Fruit fly (Drosophila melanogaster) whole organism, embryonic: Measurements from ENCODE around the gene Peritrophin-15a.

Experiments used
- Atf6 ChIP-seq: fragments of 200-800 bp; sonication (Bioruptor generic); IDR thresholded peaks from 2 replicates; pipeline ENCODE4 v1.3.6; 2022; ENCODE audit warnings: missing biosample characterization, missing genetic modification characterization
- Awh ChIP-seq: fragments of 200-800 bp; sonication (Bioruptor generic); IDR thresholded peaks from 2 replicates; pipeline ENCODE4, ENCODE4 v1.3.6; 2022; ENCODE audit warnings: missing biosample characterization, missing genetic modification characterization
- BEAF-32 ChIP-seq: fragments of 200-800 bp; sonication (Bioruptor generic); optimal IDR thresholded peaks from 3 replicates; lab custom pipeline; 2017; ENCODE audit warnings: missing biosample characterization, missing genetic modification characterization, mild to moderate bottlenecking, moderate library complexity, missing genetic modification reagents
- CG10274 ChIP-seq: fragments of 200-800 bp; sonication (Bioruptor generic); optimal IDR thresholded peaks from 3 replicates; lab custom pipeline; 2017; ENCODE audit warnings: missing biosample characterization, mild to moderate bottlenecking, missing genetic modification characterization
- CG12236 ChIP-seq: fragments of 200-800 bp; sonication (Bioruptor generic); optimal IDR thresholded peaks from 2 replicates; lab custom pipeline; 2016; ENCODE audit warnings: missing biosample characterization, missing genetic modification characterization
- CG12744 ChIP-seq: fragments of 200-800 bp; sonication (Bioruptor generic); optimal IDR thresholded peaks from 2 replicates; lab custom pipeline; 2016; ENCODE audit warnings: missing biosample characterization, missing genetic modification characterization
- CG15073 ChIP-seq: fragments of 200-800 bp; sonication (Bioruptor generic); optimal IDR thresholded peaks from 2 replicates; lab custom pipeline; 2016; ENCODE audit warnings: missing biosample characterization, missing genetic modification characterization
- CG1529 ChIP-seq: fragments of 200-800 bp; sonication (Bioruptor generic); optimal IDR thresholded peaks from 3 replicates; lab custom pipeline; 2018; ENCODE audit warnings: missing biosample characterization, missing genetic modification characterization
- CG15696 ChIP-seq: fragments of 200-800 bp; sonication (Bioruptor generic); optimal IDR thresholded peaks from 2 replicates; lab custom pipeline; 2019; ENCODE audit warnings: missing biosample characterization, mild to moderate bottlenecking, missing genetic modification characterization, moderate library complexity
- CG1602 ChIP-seq: fragments of 200-800 bp; sonication (Bioruptor generic); optimal IDR thresholded peaks from 3 replicates; lab custom pipeline; 2016; ENCODE audit warnings: missing biosample characterization, missing genetic modification characterization
- CG16813 ChIP-seq: fragments of 200-800 bp; sonication (Bioruptor generic); IDR thresholded peaks from 3 replicates; pipeline ENCODE4 v1.3.6; 2022; ENCODE audit warnings: missing biosample characterization, missing genetic modification characterization; ENCODE audit not compliant: partially characterized antibody
- CG16815 ChIP-seq: fragments of 200-800 bp; sonication (Bioruptor generic); optimal IDR thresholded peaks from 3 replicates; lab custom pipeline; 2017; ENCODE audit warnings: missing biosample characterization, mild to moderate bottlenecking, missing genetic modification characterization
- CG17186 ChIP-seq: fragments of 200-800 bp; sonication (Bioruptor generic); optimal IDR thresholded peaks from 3 replicates; lab custom pipeline; 2017; ENCODE audit warnings: missing biosample characterization, missing genetic modification reagents, missing genetic modification characterization
- CG17829 ChIP-seq: fragments of 200-800 bp; optimal IDR thresholded peaks from 2 replicates; lab custom pipeline; 2019; ENCODE audit warnings: missing biosample characterization, mild to moderate bottlenecking, missing genetic modification characterization, moderate library complexity
- CG18262 ChIP-seq: fragments of 200-800 bp; optimal IDR thresholded peaks from 3 replicates; lab custom pipeline; 2019; ENCODE audit warnings: missing biosample characterization, mild to moderate bottlenecking, missing genetic modification characterization, moderate library complexity
- CG2116 ChIP-seq: fragments of 200-800 bp; sonication (Bioruptor generic); optimal IDR thresholded peaks from 3 replicates; lab custom pipeline; 2018; ENCODE audit warnings: missing biosample characterization, mild to moderate bottlenecking, missing genetic modification characterization
- CG2129 ChIP-seq: fragments of 200-800 bp; sonication (Bioruptor generic); IDR thresholded peaks from 2 replicates; pipeline ENCODE4 v1.3.6; 2022; ENCODE audit warnings: missing biosample characterization, missing genetic modification characterization; ENCODE audit not compliant: partially characterized antibody
- CG31388 ChIP-seq: fragments of 200-800 bp; sonication (Bioruptor generic); optimal IDR thresholded peaks from 2 replicates; lab custom pipeline; 2016; ENCODE audit warnings: missing biosample characterization, missing genetic modification characterization
- CG4282 ChIP-seq: fragments of 200-800 bp; sonication (Bioruptor generic); optimal IDR thresholded peaks from 2 replicates; lab custom pipeline; 2016; ENCODE audit warnings: missing biosample characterization, missing genetic modification characterization
- CG6272 ChIP-seq: fragments of 200-800 bp; sonication (Bioruptor generic); IDR thresholded peaks from 2 replicates; pipeline ENCODE4 v1.3.6; 2022; ENCODE audit warnings: missing biosample characterization, missing genetic modification characterization
- CG6791 ChIP-seq: fragments of 200-800 bp; sonication (Bioruptor generic); IDR thresholded peaks from 3 replicates; pipeline ENCODE4 v1.3.6; 2022; ENCODE audit warnings: missing biosample characterization, missing genetic modification characterization; ENCODE audit not compliant: partially characterized antibody
- CG7372 ChIP-seq: fragments of 200-800 bp; sonication (Bioruptor generic); IDR thresholded peaks from 2 replicates; pipeline ENCODE4 v1.3.6; 2022; ENCODE audit warnings: missing biosample characterization, missing genetic modification characterization
- CG9215 ChIP-seq: fragments of 200-800 bp; sonication (Bioruptor generic); IDR thresholded peaks from 2 replicates; pipeline ENCODE4 v1.3.6; 2022; ENCODE audit warnings: missing biosample characterization, missing genetic modification characterization
- CG9817 ChIP-seq: fragments of 200-800 bp; sonication (Bioruptor generic); optimal IDR thresholded peaks from 2 replicates; lab custom pipeline; 2018; ENCODE audit warnings: missing biosample characterization, mild to moderate bottlenecking, missing genetic modification characterization, moderate library complexity
- Dip3 ChIP-seq: fragments of 200-800 bp; sonication (Bioruptor generic); optimal IDR thresholded peaks from 3 replicates; lab custom pipeline; 2016; ENCODE audit warnings: missing biosample characterization, missing genetic modification characterization
- E2f1 ChIP-seq: fragments of 200-800 bp; sonication (Bioruptor generic); IDR thresholded peaks from 2 replicates; pipeline ENCODE4 v1.3.6; 2022; ENCODE audit warnings: missing biosample characterization, missing genetic modification characterization
- Myb ChIP-seq: fragments of 200-800 bp; sonication (Bioruptor generic); optimal IDR thresholded peaks from 2 replicates; lab custom pipeline; 2016; ENCODE audit warnings: missing biosample characterization, missing genetic modification characterization
- Rfx ChIP-seq: fragments of 200-800 bp; sonication (Bioruptor generic); IDR thresholded peaks from 2 replicates; pipeline ENCODE4 v1.3.6; 2022; ENCODE audit warnings: missing biosample characterization, missing genetic modification characterization
- abd-A ChIP-seq: fragments of 200-800 bp; sonication (Bioruptor generic); optimal IDR thresholded peaks from 3 replicates; lab custom pipeline; 2019; ENCODE audit warnings: missing biosample characterization, mild to moderate bottlenecking, missing genetic modification characterization, moderate library complexity
- bab2 ChIP-seq: fragments of 200-800 bp; sonication (Bioruptor generic); optimal IDR thresholded peaks from 2 replicates; lab custom pipeline; 2016; ENCODE audit warnings: missing biosample characterization, missing genetic modification characterization
- bowl ChIP-seq: fragments of 200-800 bp; sonication (Bioruptor generic); IDR thresholded peaks from 2 replicates; pipeline ENCODE4 v1.3.6; 2022; ENCODE audit warnings: missing biosample characterization, missing genetic modification characterization
- cato ChIP-seq: fragments of 200-800 bp; sonication (Bioruptor generic); optimal IDR thresholded peaks from 2 replicates; lab custom pipeline; 2016; ENCODE audit warnings: missing biosample characterization, missing genetic modification characterization, borderline replicate concordance
- caup ChIP-seq: fragments of 200-800 bp; sonication (Bioruptor generic); optimal IDR thresholded peaks from 3 replicates; lab custom pipeline; 2017; ENCODE audit warnings: missing biosample characterization, mild to moderate bottlenecking, missing genetic modification characterization, moderate library complexity; ENCODE audit not compliant: severe bottlenecking
- chm ChIP-seq: fragments of 200-800 bp; sonication (Bioruptor generic); IDR thresholded peaks from 2 replicates; pipeline ENCODE4 v1.3.6; 2022; ENCODE audit warnings: missing biosample characterization, missing genetic modification characterization
- danr ChIP-seq: fragments of 200-800 bp; sonication (Bioruptor generic); IDR thresholded peaks from 2 replicates; pipeline ENCODE4 v1.3.6; 2022; ENCODE audit warnings: missing biosample characterization, missing genetic modification characterization
- gce ChIP-seq: fragments of 200-800 bp; sonication (Bioruptor generic); IDR thresholded peaks from 3 replicates; pipeline ENCODE4 v1.3.6; 2022; ENCODE audit warnings: missing biosample characterization, missing genetic modification characterization
- gem ChIP-seq: fragments of 200-800 bp; sonication (Bioruptor generic); optimal IDR thresholded peaks from 2 replicates; lab custom pipeline; 2019; ENCODE audit warnings: missing biosample characterization, mild to moderate bottlenecking, missing genetic modification characterization, moderate library complexity
- gt ChIP-seq: fragments of 200-800 bp; sonication (Bioruptor generic); IDR thresholded peaks from 2 replicates; pipeline ENCODE4 v1.3.6; 2022; ENCODE audit warnings: missing biosample characterization, missing genetic modification characterization
- luna ChIP-seq: fragments of 200-800 bp; sonication (Bioruptor generic); optimal IDR thresholded peaks from 2 replicates; lab custom pipeline; 2016; ENCODE audit warnings: missing biosample characterization, missing genetic modification characterization
- ranshi ChIP-seq: fragments of 200-800 bp; sonication (Bioruptor generic); IDR thresholded peaks from 2 replicates; pipeline ENCODE4 v1.3.6; 2022; ENCODE audit warnings: missing biosample characterization, missing genetic modification characterization
- sim ChIP-seq: fragments of 200-800 bp; sonication (Bioruptor generic); IDR thresholded peaks from 2 replicates; pipeline ENCODE4 v1.3.6; 2022; ENCODE audit warnings: missing biosample characterization, missing genetic modification characterization
- slp2 ChIP-seq: fragments of 200-800 bp; sonication (Bioruptor generic); optimal IDR thresholded peaks from 2 replicates; lab custom pipeline; 2016; ENCODE audit warnings: missing biosample characterization, missing genetic modification characterization
- tin ChIP-seq: fragments of 200-800 bp; sonication (Bioruptor generic); optimal IDR thresholded peaks from 3 replicates; lab custom pipeline; 2016; ENCODE audit warnings: missing biosample characterization, missing genetic modification characterization
- tll ChIP-seq, 2 experiments: fragments of 200-800 bp in 1 of 2; fragments of >200 bp in 1 of 2; sonication (Bioruptor generic) in 1 of 2; optimal IDR thresholded peaks; 2 replicates each; lab custom pipeline; 2017 to 2019; ENCODE audit warnings: missing biosample characterization in 2 of 2, missing genetic modification characterization in 2 of 2, mild to moderate bottlenecking in 1 of 2, moderate library complexity in 1 of 2
- vnd ChIP-seq: fragments of 200-800 bp; sonication (Bioruptor generic); IDR thresholded peaks from 3 replicates; pipeline ENCODE4 v1.3.6; 2022; ENCODE audit warnings: missing biosample characterization, missing genetic modification characterization; ENCODE audit not compliant: partially characterized antibody
- vvl ChIP-seq: fragments of 200-800 bp; sonication (Bioruptor generic); IDR thresholded peaks from 2 replicates; pipeline ENCODE4 v1.3.6; 2022; ENCODE audit warnings: missing biosample characterization, missing genetic modification characterization
- zen2 ChIP-seq: fragments of 200-800 bp; sonication (Bioruptor generic); IDR thresholded peaks from 3 replicates; pipeline ENCODE4 v1.3.6; 2022; ENCODE audit warnings: missing biosample characterization, missing genetic modification characterization; ENCODE audit not compliant: partially characterized antibody
- zfh1 ChIP-seq: fragments of 200-800 bp; sonication (Bioruptor generic); IDR thresholded peaks from 3 replicates; pipeline ENCODE4 v1.3.6; 2022; ENCODE audit warnings: missing biosample characterization, missing genetic modification characterization

Peritrophin-15a gene

dm6 chr2L:8370364-8371326 is 25.3 kb downstream of the Peritrophin-15a start, which contains the start of gene CG17292 (continued):
- TF ChIP-seq zfh1 = peak; percentile 49; the same call in 1 of the 3 replicates
- TF ChIP-seq chm (GFP tag; lab: Robert Waterston, UW) = peak; percentile 60; the same call in 1 of the 2 replicates
- peak; percentile 82 for TF ChIP-seq BEAF-32 (GFP tag; lab: Kevin White, UChicago)
- TF ChIP-seq CG15696 (tag; lab: Kevin White, UChicago) = no peak
- TF ChIP-seq vvl (GFP tag; lab: Robert Waterston, UW) = peak; percentile 92
- no peak for TF ChIP-seq CG12744 (GFP tag; lab: Kevin White, UChicago)
- TF ChIP-seq CG6791 (GFP tag; lab: Robert Waterston, UW) = peak; percentile 90
- peak; percentile 31; the same call in 1 of the 2 replicates for TF ChIP-seq CG2129 (GFP tag; lab: Robert Waterston, UW)
- peak; percentile 82 for TF ChIP-seq zen2
- no peak for TF ChIP-seq luna (GFP tag; lab: Kevin White, UChicago)
- TF ChIP-seq CG17186 = peak; percentile 11
- peak; percentile 82 for TF ChIP-seq Rfx
- TF ChIP-seq danr (GFP tag; lab: Robert Waterston, UW) = no peak
- TF ChIP-seq ranshi = peak; percentile 58; the same call in 1 of the 2 replicates
- peak; percentile 46 for TF ChIP-seq Myb (GFP tag; lab: Kevin White, UChicago)
- TF ChIP-seq CG31388 (GFP tag; lab: Kevin White, UChicago) = no peak
- peak; percentile 39 for TF ChIP-seq CG4282 (GFP tag; lab: Kevin White, UChicago)
- peak; percentile 43; the same call in 1 of the 2 replicates for TF ChIP-seq CG7372 (GFP tag; lab: Robert Waterston, UW)
- no peak for TF ChIP-seq CG15073
- TF ChIP-seq CG12236 (GFP tag; lab: Kevin White, UChicago) = no peak
- TF ChIP-seq CG1602 (GFP tag; lab: Kevin White, UChicago) = no peak
- no peak for TF ChIP-seq CG9215 (GFP tag; lab: Robert Waterston, UW)
- TF ChIP-seq CG2116 (GFP tag; lab: Kevin White, UChicago) = peak; percentile 58
- TF ChIP-seq tll (GFP tag; optimal IDR thresholded peaks at IDR 0.05; lab: Kevin White, UChicago) = no peak
- no peak for TF ChIP-seq gt
- peak; percentile 76 for TF ChIP-seq caup (GFP tag; lab: Kevin White, UChicago)
- TF ChIP-seq bowl (GFP tag; lab: Robert Waterston, UW) = peak; percentile 59; the same call in 1 of the 2 replicates
- TF ChIP-seq Awh (GFP tag; lab: Robert Waterston, UW) = peak; percentile 77; the same call in 1 of the 2 replicates
- peak; percentile 80 for TF ChIP-seq vnd
- no peak for TF ChIP-seq bab2 (GFP tag; lab: Kevin White, UChicago)
- no peak for TF ChIP-seq CG18262 (tag; lab: Kevin White, UChicago)
- TF ChIP-seq CG16815 (GFP tag; lab: Kevin White, UChicago) = no peak
- TF ChIP-seq Dip3 (GFP tag; lab: Kevin White, UChicago) = peak; percentile 32
- TF ChIP-seq slp2 (GFP tag; lab: Kevin White, UChicago) = no peak
- TF ChIP-seq CG17829 = no peak
- TF ChIP-seq CG16813 (GFP tag; lab: Robert Waterston, UW) = peak; percentile 80
- TF ChIP-seq sim (GFP tag; lab: Robert Waterston, UW) = no peak
- no peak for TF ChIP-seq tin (GFP tag; lab: Kevin White, UChicago)
- TF ChIP-seq CG1529 = no peak
- peak; percentile 13 for TF ChIP-seq CG10274 (GFP tag; lab: Kevin White, UChicago)
- peak; percentile 49 for TF ChIP-seq CG6272
- TF ChIP-seq gem (tag; lab: Kevin White, UChicago) = peak; percentile 41
- no peak for TF ChIP-seq cato
- peak; percentile 86 for TF ChIP-seq Atf6 (GFP tag; lab: Robert Waterston, UW)
- TF ChIP-seq CG9817 = peak; percentile 17
- TF ChIP-seq abd-A (tag; lab: Kevin White, UChicago) = peak; percentile 91
- peak; percentile 41; the same call in 1 of the 2 replicates for TF ChIP-seq E2f1
- peak; percentile 75; the same call in 1 of the 3 replicates for TF ChIP-seq gce (GFP tag; lab: Robert Waterston, UW)
